Fruit fly (Drosophila melanogaster) whole organism, pupa: Measurements from ENCODE around the gene Torsin.
A peak's percentile ranks its signal among the peaks of the same experiment; 100 is the strongest.

Experiments used
- CG10348 ChIP-seq: fragments of 200-800 bp; sonication (Bioruptor generic); IDR thresholded peaks from 2 replicates; pipeline ENCODE4 v1.3.6; 2022; ENCODE audit warnings: missing biosample characterization, missing genetic modification characterization
- CG12605 ChIP-seq: fragments of 200-800 bp; sonication (Bioruptor generic); IDR thresholded peaks from 2 replicates; pipeline ENCODE4 v1.3.6; 2022; ENCODE audit warnings: missing biosample characterization, missing genetic modification characterization
- CG13204 ChIP-seq: fragments of 200-800 bp; sonication (Bioruptor generic); optimal IDR thresholded peaks from 2 replicates; lab custom pipeline; 2018; ENCODE audit warnings: missing biosample characterization, mild to moderate bottlenecking, missing genetic modification characterization, moderate library complexity
- CG14655 ChIP-seq: fragments of 200-800 bp; sonication (Bioruptor generic); optimal IDR thresholded peaks from 3 replicates; lab custom pipeline; 2017; ENCODE audit warnings: mild to moderate bottlenecking, missing biosample characterization, missing genetic modification reagents, missing genetic modification characterization
- CG15710 ChIP-seq: fragments of 200-800 bp; sonication (Bioruptor generic); optimal IDR thresholded peaks from 2 replicates; lab custom pipeline; 2018; ENCODE audit warnings: missing biosample characterization, mild to moderate bottlenecking, missing genetic modification characterization, moderate library complexity
- CG17806 ChIP-seq: fragments of 200-800 bp; sonication (Bioruptor generic); optimal IDR thresholded peaks from 2 replicates; lab custom pipeline; 2018; ENCODE audit warnings: missing biosample characterization, mild to moderate bottlenecking, missing genetic modification characterization, moderate library complexity
- CG32121 ChIP-seq: fragments of 200-800 bp; sonication (Bioruptor generic); IDR thresholded peaks from 2 replicates; pipeline ENCODE4 v1.3.6; 2022; ENCODE audit warnings: missing biosample characterization, missing genetic modification characterization
- CG34367 ChIP-seq: fragments of 200-800 bp; sonication (Bioruptor generic); optimal IDR thresholded peaks from 2 replicates; lab custom pipeline; 2018; ENCODE audit warnings: missing biosample characterization, mild to moderate bottlenecking, missing genetic modification characterization
- CG4496 ChIP-seq: fragments of 200-800 bp; sonication (Bioruptor generic); IDR thresholded peaks from 3 replicates; pipeline ENCODE4 v1.3.6; 2022; ENCODE audit warnings: missing biosample characterization, missing genetic modification characterization
- CG8159 ChIP-seq: fragments of 200-800 bp; sonication (Bioruptor generic); optimal IDR thresholded peaks from 3 replicates; lab custom pipeline; 2018; ENCODE audit warnings: missing biosample characterization, mild to moderate bottlenecking, missing genetic modification characterization, moderate library complexity
- CG8301 ChIP-seq: fragments of 200-800 bp; sonication (Bioruptor generic); optimal IDR thresholded peaks from 2 replicates; lab custom pipeline; 2018; ENCODE audit warnings: missing biosample characterization, mild to moderate bottlenecking, missing genetic modification characterization
- CG9948 ChIP-seq: fragments of 200-800 bp; sonication (Bioruptor generic); optimal IDR thresholded peaks from 2 replicates; lab custom pipeline; 2018; ENCODE audit warnings: missing biosample characterization, mild to moderate bottlenecking, missing genetic modification characterization, moderate library complexity
- D1 ChIP-seq: fragments of 200-800 bp; sonication (Bioruptor generic); optimal IDR thresholded peaks from 2 replicates; lab custom pipeline; 2018; ENCODE audit warnings: missing biosample characterization, mild to moderate bottlenecking, missing genetic modification characterization, moderate library complexity
- EcR ChIP-seq: fragments of 200-800 bp; sonication (Bioruptor generic); optimal IDR thresholded peaks from 3 replicates; lab custom pipeline; 2019; ENCODE audit warnings: missing biosample characterization, missing genetic modification characterization, mild to moderate bottlenecking, moderate library complexity, missing genetic modification reagents
- Ets98B ChIP-seq: fragments of 200-800 bp; sonication (Bioruptor generic); IDR thresholded peaks from 2 replicates; pipeline ENCODE4 v1.3.6; 2022; ENCODE audit warnings: missing biosample characterization, missing genetic modification characterization
- Pif1A ChIP-seq: fragments of 200-800 bp; sonication (Bioruptor generic); optimal IDR thresholded peaks from 3 replicates; lab custom pipeline; 2016; ENCODE audit warnings: missing biosample characterization, missing genetic modification characterization
- Pif1B ChIP-seq: fragments of 200-800 bp; sonication (Bioruptor generic); optimal IDR thresholded peaks from 3 replicates; lab custom pipeline; 2016; ENCODE audit warnings: missing biosample characterization, missing genetic modification characterization
- Snoo ChIP-seq: fragments of 200-800 bp; sonication (Bioruptor generic); optimal IDR thresholded peaks from 3 replicates; lab custom pipeline; 2017; ENCODE audit warnings: missing biosample characterization, mild to moderate bottlenecking, missing genetic modification characterization, inconsistent platforms
- fd96Ca ChIP-seq: fragments of 200-800 bp; sonication (Bioruptor generic); IDR thresholded peaks from 3 replicates; pipeline ENCODE4 v1.3.6; 2022; ENCODE audit warnings: missing biosample characterization, missing genetic modification characterization
- gl ChIP-seq: fragments of 200-800 bp; sonication (Bioruptor generic); optimal IDR thresholded peaks from 2 replicates; lab custom pipeline; 2018; ENCODE audit warnings: missing biosample characterization, mild to moderate bottlenecking, missing genetic modification characterization
- rn ChIP-seq: fragments of 200-800 bp; sonication (Bioruptor generic); IDR thresholded peaks from 2 replicates; pipeline ENCODE4 v1.3.6; 2022; ENCODE audit warnings: missing biosample characterization, missing genetic modification characterization

Torsin gene

dm6 chrX:4669438-4669837, 19.6 kb upstream of the Torsin start:
- TF ChIP-seq rn (GFP tag; lab: Robert Waterston, UW) (no peak), Ets98B (GFP tag; lab: Robert Waterston, UW) (peak; percentile 10; the same call in 1 of the 2 replicates), fd96Ca (GFP tag; lab: Robert Waterston, UW) (0 out of 3 replicates have a peak, but pooled peaks have one; percentile 10), CG8301 (tag; lab: Kevin White, UChicago) (no peak), CG4496 (GFP tag; lab: Robert Waterston, UW) (no peak)

dm6 chrX:4666650-4667360, 17.0 kb upstream of the Torsin start, which contains the start of gene CG3009:
Gene CG3009, minus strand, starts transcription at chrX:4666700.
- TF ChIP-seq Pif1B (GFP tag; lab: Kevin White, UChicago) (peak; percentile 95), gl (tag; lab: Kevin White, UChicago) (peak; percentile 85), CG34367 (peak; percentile 93), Ets98B (GFP tag; lab: Robert Waterston, UW) (peak; percentile 98), CG32121 (peak; percentile 98), Snoo (tag; lab: Kevin White, UChicago) (peak; percentile 98), CG14655 (GFP tag; lab: Kevin White, UChicago) (peak; percentile 95), CG13204 (GFP tag; lab: Kevin White, UChicago) (peak; percentile 94), CG8159 (tag; lab: Kevin White, UChicago) (peak; percentile 94), CG4496 (GFP tag; lab: Robert Waterston, UW) (peak; percentile 98), CG10348 (GFP tag; lab: Robert Waterston, UW) (peak; percentile 95), CG9948 (tag; lab: Kevin White, UChicago) (peak; percentile 94), CG15710 (peak; percentile 96), EcR (GFP tag; lab: Kevin White, UChicago) (peak; percentile 68), CG17806 (tag; lab: Kevin White, UChicago) (peak; percentile 93), rn (GFP tag; lab: Robert Waterston, UW) (peak; percentile 92), CG8301 (tag; lab: Kevin White, UChicago) (peak; percentile 94), Pif1A (GFP tag; lab: Kevin White, UChicago) (peak; percentile 98), D1 (tag; lab: Kevin White, UChicago) (peak; percentile 91), CG12605 (GFP tag; lab: Robert Waterston, UW) (peak; percentile 96), fd96Ca (GFP tag; lab: Robert Waterston, UW) (peak; percentile 98)

dm6 chrX:4664107-4664506, 14.3 kb upstream of the Torsin start:
- TF ChIP-seq CG9948 (tag; lab: Kevin White, UChicago) (no peak), Pif1A (GFP tag; lab: Kevin White, UChicago) (peak; percentile 1), CG15710 (peak; percentile 8), gl (tag; lab: Kevin White, UChicago) (peak; percentile 5), EcR (GFP tag; lab: Kevin White, UChicago) (peak; percentile 43)

- peak; percentile 25 for TF ChIP-seq CG9948 (tag; lab: Kevin White, UChicago)
- TF ChIP-seq CG15710 = peak; percentile 9
- TF ChIP-seq CG8159 (tag; lab: Kevin White, UChicago) = peak; percentile 32
- TF ChIP-seq EcR (GFP tag; lab: Kevin White, UChicago) = no peak
- no peak for TF ChIP-seq CG17806 (tag; lab: Kevin White, UChicago)
These were observed 10.9 kb upstream of the Torsin start for dm6 chrX:4660642-4661252.

DNA sequence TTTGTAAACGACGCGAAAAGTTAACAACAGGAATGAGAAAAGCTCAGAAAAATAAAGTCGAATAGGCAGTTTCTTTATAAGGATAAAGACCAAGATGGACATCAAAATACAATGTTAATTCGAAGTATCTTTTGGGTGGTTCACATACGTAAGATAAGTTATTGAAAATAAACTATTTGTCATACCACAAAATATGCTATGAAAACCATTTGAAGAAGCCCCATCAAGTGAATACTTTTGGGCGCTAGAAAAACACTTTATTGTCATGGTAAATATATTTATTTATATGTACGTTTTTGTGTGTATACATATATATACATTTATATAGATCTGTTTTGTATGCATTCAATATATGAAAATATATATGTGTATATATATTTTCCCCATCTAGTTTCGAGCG, 8.1 kb upstream of the Torsin start:
- TF ChIP-seq Pif1A (GFP tag; lab: Kevin White, UChicago) (no peak), CG4496 (GFP tag; lab: Robert Waterston, UW) (peak; percentile 33; the same call in 1 of the 3 replicates), CG8159 (tag; lab: Kevin White, UChicago) (no peak), CG34367 (no peak), CG14655 (GFP tag; lab: Kevin White, UChicago) (no peak), CG32121 (no peak)

dm6 chrX:4654397-4654796, 4.6 kb upstream of the Torsin start, which contains the start of gene CG15473:
Gene CG15473, minus strand, starts transcription at chrX:4654497.
- TF ChIP-seq fd96Ca (GFP tag; lab: Robert Waterston, UW) (no peak), D1 (tag; lab: Kevin White, UChicago) (no peak), CG15710 (no peak), Ets98B (GFP tag; lab: Robert Waterston, UW) (no peak), CG9948 (tag; lab: Kevin White, UChicago) (no peak), EcR (GFP tag; lab: Kevin White, UChicago) (no peak), CG14655 (GFP tag; lab: Kevin White, UChicago) (no peak), Pif1B (GFP tag; lab: Kevin White, UChicago) (no peak), rn (GFP tag; lab: Robert Waterston, UW) (no peak), Pif1A (GFP tag; lab: Kevin White, UChicago) (no peak), CG34367 (no peak), gl (tag; lab: Kevin White, UChicago) (no peak), CG12605 (GFP tag; lab: Robert Waterston, UW) (no peak), CG13204 (GFP tag; lab: Kevin White, UChicago) (no peak), Snoo (tag; lab: Kevin White, UChicago) (no peak), CG8301 (tag; lab: Kevin White, UChicago) (no peak), CG4496 (GFP tag; lab: Robert Waterston, UW) (no peak)
